Fruit fly (Drosophila melanogaster) whole organism, embryonic: ENCODE data around the gene Rab9.
A peak's percentile ranks its signal among the peaks of the same experiment; 100 is the strongest.

Source experiments
- CG10565 ChIP-seq: fragments of 200-800 bp; sonication (Bioruptor generic); optimal IDR thresholded peaks from 3 replicates; lab custom pipeline; 2016; ENCODE audit warnings: missing biosample characterization, mild to moderate bottlenecking, missing genetic modification characterization
- CG6791 ChIP-seq: fragments of 200-800 bp; sonication (Bioruptor generic); IDR thresholded peaks from 3 replicates; pipeline ENCODE4 v1.3.6; 2022; ENCODE audit warnings: missing biosample characterization, missing genetic modification characterization; ENCODE audit not compliant: partially characterized antibody
- Hey ChIP-seq: fragments of 200-800 bp; sonication (Bioruptor generic); optimal IDR thresholded peaks from 3 replicates; lab custom pipeline; 2018; ENCODE audit warnings: missing biosample characterization, mild to moderate bottlenecking, missing genetic modification characterization
- Hr39 ChIP-seq: fragments of >200 bp; optimal IDR thresholded peaks from 2 replicates; lab custom pipeline; 2017
- Mes4 ChIP-seq: fragments of 200-800 bp; sonication (Bioruptor generic); optimal IDR thresholded peaks from 2 replicates; lab custom pipeline; 2016; ENCODE audit warnings: missing biosample characterization, missing genetic modification characterization
- NfI ChIP-seq: fragments of 200-800 bp; sonication (Bioruptor generic); optimal IDR thresholded peaks from 3 replicates; lab custom pipeline; 2018; ENCODE audit warnings: missing biosample characterization, mild to moderate bottlenecking, missing genetic modification characterization, moderate library complexity
- dysf ChIP-seq: fragments of 200-800 bp; sonication (Bioruptor generic); IDR thresholded peaks from 3 replicates; pipeline ENCODE4 v1.3.6; 2022; ENCODE audit warnings: missing biosample characterization, missing genetic modification characterization
- pan ChIP-seq, 4 experiments: fragments of >200 bp in 3 of 4; fragments of 200-800 bp in 1 of 4; sonication (Bioruptor generic) in 1 of 4; optimal IDR thresholded peaks in 3 of 4; IDR thresholded peaks in 1 of 4; 2 replicates each; pipeline versions ENCODE4 v1.3.6 to Lab custom; 2017 to 2022; ENCODE audit warnings: missing biosample characterization in 2 of 4, missing genetic modification characterization in 2 of 4, mixed read lengths in 1 of 4

DNA sequence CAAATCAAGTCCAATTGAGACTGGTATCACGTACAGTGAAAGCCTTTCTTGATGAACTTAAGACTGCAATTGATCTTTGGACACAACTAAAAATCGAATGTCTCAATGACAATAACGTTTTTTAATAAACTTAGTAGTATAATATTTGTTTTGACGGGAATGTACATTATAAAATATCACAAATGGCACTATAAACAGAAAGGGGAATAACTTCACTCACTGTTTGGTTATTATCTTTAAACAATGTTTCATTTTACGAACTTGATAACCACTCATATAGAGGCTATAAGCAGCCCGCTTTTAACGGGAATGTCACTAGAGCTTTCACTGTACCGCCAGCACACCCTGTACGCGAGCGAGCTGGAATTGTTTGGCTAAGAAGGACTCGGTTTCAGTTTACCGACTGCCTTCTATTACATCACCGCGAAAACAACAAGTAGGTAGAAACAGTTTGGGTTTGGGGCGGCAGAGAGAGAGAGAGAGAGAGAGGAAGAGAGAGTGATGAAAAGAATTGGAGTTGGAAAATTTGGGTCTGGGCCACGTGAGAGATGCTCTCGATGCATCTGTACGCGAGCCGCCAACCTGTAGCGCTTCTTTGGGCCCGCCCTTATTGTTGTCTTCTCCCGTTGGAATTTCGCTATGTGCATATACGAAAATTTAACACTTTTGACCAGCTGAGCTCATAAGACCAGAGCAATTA lies 34.6 kb upstream of the Rab9 start:
- no peak for TF ChIP-seq Hey (tag; lab: Kevin White, UChicago)
- TF ChIP-seq dysf (GFP tag; lab: Robert Waterston, UW): peak; percentile 43; the same call in 2 of the 3 replicates
- peak; percentile 12 for TF ChIP-seq NfI (GFP tag; lab: Kevin White, UChicago)
- no peak for TF ChIP-seq Hr39 (lab: Kevin White, UChicago)
- no peak for TF ChIP-seq CG6791 (GFP tag; lab: Robert Waterston, UW)
- TF ChIP-seq Mes4 (GFP tag; lab: Kevin White, UChicago): no peak
- no peak for TF ChIP-seq CG10565 (GFP tag; lab: Kevin White, UChicago)
- no peak for TF ChIP-seq pan (optimal IDR thresholded peaks at IDR 0.05; lab: Kevin White, UChicago)
- TF ChIP-seq pan (GFP tag; optimal IDR thresholded peaks at IDR 0.05 in 1 of 2, IDR thresholded peaks at IDR 0.05 in 1 of 2): peak in 1 of 2 experiments; percentile 30
